Worm (Caenorhabditis elegans) whole organism, late embryonic: Measurements from ENCODE around the gene nud-1.

Experiments
- ceh-19 ChIP-seq: fragments of 200-800 bp; sonication (Bioruptor generic); optimal IDR thresholded peaks from 2 replicates; lab custom pipeline; 2018; ENCODE audit warnings: mild to moderate bottlenecking, missing genetic modification characterization, missing compliant biosample characterization
- ceh-2 ChIP-seq: sonication (generic microtip); optimal IDR thresholded peaks from 2 replicates; lab custom pipeline; 2016; ENCODE audit warnings: missing genotype, missing genetic modification characterization, missing compliant biosample characterization
- ceh-30 ChIP-seq: fragments of 150-350 bp; optimal IDR thresholded peaks from 2 replicates; lab custom pipeline; 2014; ENCODE audit warnings: missing biosample characterization, missing genetic modification characterization

ce11 chrIII:13346785-13347184, 5.5 kb downstream of the nud-1 start, which contains the start of gene mtm-6:
- TF ChIP-seq ceh-2 (tag; lab: Kevin White, UChicago) (no peak), ceh-19 (GFP tag; lab: Kevin White, UChicago) (no peak), ceh-30 (tag; lab: Kevin White, UChicago) (no peak)
